Fruit fly (Drosophila melanogaster) whole organism, prepupa: ENCODE data around the gene Targ2.
A peak's percentile ranks its signal among the peaks of the same experiment; 100 is the strongest.

Experiments used
- CG10631 ChIP-seq: fragments of 200-800 bp; sonication (Bioruptor generic); optimal IDR thresholded peaks from 2 replicates; lab custom pipeline; 2016; ENCODE audit warnings: missing biosample characterization, missing genetic modification characterization
- CG10669 ChIP-seq: fragments of 200-800 bp; sonication (Bioruptor generic); optimal IDR thresholded peaks from 3 replicates; lab custom pipeline; 2018; ENCODE audit warnings: missing biosample characterization, mild to moderate bottlenecking, missing genetic modification characterization, moderate library complexity
- CG11294 ChIP-seq: fragments of 200-800 bp; sonication (Bioruptor generic); IDR thresholded peaks from 2 replicates; pipeline ENCODE4 v1.3.6; 2022; ENCODE audit warnings: missing biosample characterization, missing genetic modification characterization
- CG11762 ChIP-seq: fragments of 200-800 bp; sonication (Bioruptor generic); optimal IDR thresholded peaks from 3 replicates; lab custom pipeline; 2016; ENCODE audit warnings: missing biosample characterization, missing genetic modification characterization; ENCODE audit not compliant: insufficient read depth
- CG15336 ChIP-seq: fragments of 200-800 bp; sonication (Bioruptor generic); IDR thresholded peaks from 2 replicates; pipeline ENCODE4 v1.3.6; 2022; ENCODE audit warnings: missing biosample characterization, missing genetic modification characterization
- CG1621 ChIP-seq: fragments of 200-800 bp; sonication (Bioruptor generic); optimal IDR thresholded peaks from 3 replicates; lab custom pipeline; 2018; ENCODE audit warnings: missing biosample characterization, mild to moderate bottlenecking, missing genetic modification characterization
- CG3032 ChIP-seq: fragments of 200-800 bp; optimal IDR thresholded peaks from 2 replicates; lab custom pipeline; 2019; ENCODE audit warnings: missing biosample characterization, mild to moderate bottlenecking, missing genetic modification characterization, moderate library complexity
- CG31627 ChIP-seq: fragments of 200-800 bp; sonication (Bioruptor generic); optimal IDR thresholded peaks from 3 replicates; lab custom pipeline; 2016; ENCODE audit warnings: missing biosample characterization, missing genetic modification characterization
- CG32006 ChIP-seq: fragments of 200-800 bp; sonication (Bioruptor generic); optimal IDR thresholded peaks from 3 replicates; lab custom pipeline; 2017; ENCODE audit warnings: missing biosample characterization, mild to moderate bottlenecking, missing genetic modification characterization
- CG3919 ChIP-seq: fragments of 200-800 bp; sonication (Bioruptor generic); optimal IDR thresholded peaks from 3 replicates; lab custom pipeline; 2016; ENCODE audit warnings: missing biosample characterization, missing genetic modification characterization
- CG6163 ChIP-seq: fragments of 200-800 bp; sonication (Bioruptor generic); IDR thresholded peaks from 3 replicates; pipeline ENCODE4 v1.3.6; 2022; ENCODE audit warnings: missing biosample characterization, missing genetic modification characterization
- CG6276 ChIP-seq: fragments of 200-800 bp; sonication (Bioruptor generic); optimal IDR thresholded peaks from 2 replicates; lab custom pipeline; 2017; ENCODE audit warnings: missing biosample characterization, mild to moderate bottlenecking, missing genetic modification characterization
- CG6792 ChIP-seq: fragments of 200-800 bp; sonication (Bioruptor generic); optimal IDR thresholded peaks from 3 replicates; lab custom pipeline; 2016; ENCODE audit warnings: missing biosample characterization, missing genetic modification characterization
- CG6808 ChIP-seq: fragments of 200-800 bp; sonication (Bioruptor generic); optimal IDR thresholded peaks from 3 replicates; lab custom pipeline; 2017; ENCODE audit warnings: missing biosample characterization, missing genetic modification characterization, mild to moderate bottlenecking, moderate library complexity, missing genetic modification reagents
- CG7368 ChIP-seq: fragments of 200-800 bp; sonication (Bioruptor generic); optimal IDR thresholded peaks from 3 replicates; lab custom pipeline; 2016; ENCODE audit warnings: missing biosample characterization, missing genetic modification characterization
- CG8119 ChIP-seq: fragments of 200-800 bp; sonication (Bioruptor generic); IDR thresholded peaks from 3 replicates; pipeline ENCODE4 v1.3.6; 2022; ENCODE audit warnings: missing biosample characterization, missing genetic modification characterization
- CG8632 ChIP-seq: fragments of 200-800 bp; sonication (Bioruptor generic); optimal IDR thresholded peaks from 3 replicates; lab custom pipeline; 2016; ENCODE audit warnings: missing biosample characterization, missing genetic modification characterization
- Eip75B ChIP-seq: fragments of 200-800 bp; sonication (Bioruptor generic); optimal IDR thresholded peaks from 3 replicates; lab custom pipeline; 2016; ENCODE audit warnings: missing biosample characterization, missing genetic modification characterization
- Eip78C ChIP-seq: fragments of 200-800 bp; sonication (Bioruptor generic); peaks from one replicate; lab custom pipeline; 2016; ENCODE audit warnings: missing biosample characterization, missing genetic modification characterization
- Eip93F ChIP-seq: fragments of 200-800 bp; sonication (Bioruptor generic); optimal IDR thresholded peaks from 2 replicates; lab custom pipeline; 2016; ENCODE audit warnings: missing biosample characterization, mild to moderate bottlenecking, missing genetic modification characterization
- Ets96B ChIP-seq: fragments of 200-800 bp; optimal IDR thresholded peaks from 2 replicates; lab custom pipeline; 2019; ENCODE audit warnings: missing biosample characterization, mild to moderate bottlenecking, missing genetic modification characterization, moderate library complexity
- Gug ChIP-seq: fragments of 200-800 bp; sonication (Bioruptor generic); IDR thresholded peaks from 2 replicates; pipeline ENCODE4 v1.3.6; 2022; ENCODE audit warnings: missing biosample characterization, missing genetic modification characterization
- Hr38 ChIP-seq: sonication (Bioruptor generic); optimal IDR thresholded peaks from 2 replicates; lab custom pipeline; 2016; ENCODE audit warnings: missing biosample characterization, missing genetic modification characterization
- Hr39 ChIP-seq: fragments of 200-800 bp; sonication (Bioruptor generic); optimal IDR thresholded peaks from 2 replicates; lab custom pipeline; 2016; ENCODE audit warnings: missing biosample characterization, missing genetic modification characterization
- Hr4 ChIP-seq: fragments of 200-800 bp; sonication (Bioruptor generic); optimal IDR thresholded peaks from 3 replicates; lab custom pipeline; 2016; ENCODE audit warnings: missing biosample characterization, missing genetic modification characterization
- Lpt ChIP-seq: fragments of 200-800 bp; sonication (Bioruptor generic); optimal IDR thresholded peaks from 3 replicates; lab custom pipeline; 2016; ENCODE audit warnings: missing biosample characterization, missing genetic modification characterization
- Met ChIP-seq: fragments of 200-800 bp; sonication (Bioruptor generic); optimal IDR thresholded peaks from 3 replicates; lab custom pipeline; 2016; ENCODE audit warnings: missing biosample characterization, missing genetic modification characterization
- OdsH ChIP-seq: fragments of 200-800 bp; sonication (Bioruptor generic); optimal IDR thresholded peaks from 3 replicates; lab custom pipeline; 2016; ENCODE audit warnings: missing biosample characterization, missing genetic modification characterization
- Sox102F ChIP-seq: fragments of 200-800 bp; sonication (Bioruptor generic); optimal IDR thresholded peaks from 2 replicates; lab custom pipeline; 2016; ENCODE audit warnings: missing biosample characterization, mild to moderate bottlenecking, missing genetic modification characterization
- Sox14 ChIP-seq: fragments of 200-800 bp; sonication (Bioruptor generic); optimal IDR thresholded peaks from 3 replicates; lab custom pipeline; 2016; ENCODE audit warnings: missing biosample characterization, missing genetic modification characterization
- Sox15 ChIP-seq: fragments of 200-800 bp; sonication (Bioruptor generic); optimal IDR thresholded peaks from 3 replicates; lab custom pipeline; 2016; ENCODE audit warnings: missing biosample characterization, missing genetic modification characterization
- achi ChIP-seq: fragments of 200-800 bp; sonication (Bioruptor generic); optimal IDR thresholded peaks from 3 replicates; lab custom pipeline; 2016; ENCODE audit warnings: missing biosample characterization, missing genetic modification characterization
- acj6 ChIP-seq: fragments of 200-800 bp; sonication (Bioruptor generic); optimal IDR thresholded peaks from 3 replicates; lab custom pipeline; 2016; ENCODE audit warnings: missing biosample characterization, missing genetic modification characterization
- cyc ChIP-seq: fragments of 200-800 bp; sonication (Bioruptor generic); optimal IDR thresholded peaks from 3 replicates; lab custom pipeline; 2016; ENCODE audit warnings: missing biosample characterization, missing genetic modification characterization
- dac ChIP-seq: fragments of 200-800 bp; sonication (Bioruptor generic); optimal IDR thresholded peaks from 2 replicates; lab custom pipeline; 2017; ENCODE audit warnings: missing biosample characterization, mild to moderate bottlenecking, missing genetic modification characterization
- dsx ChIP-seq: fragments of 200-800 bp; optimal IDR thresholded peaks from 3 replicates; lab custom pipeline; 2019; ENCODE audit warnings: missing biosample characterization, mild to moderate bottlenecking, missing genetic modification characterization, moderate library complexity; ENCODE audit not compliant: poor library complexity, severe bottlenecking
- eg ChIP-seq: fragments of 200-800 bp; sonication (Bioruptor generic); IDR thresholded peaks from 3 replicates; pipeline ENCODE4 v1.3.6; 2022; ENCODE audit warnings: missing biosample characterization, missing genetic modification characterization
- esn ChIP-seq: fragments of 200-800 bp; sonication (Bioruptor generic); optimal IDR thresholded peaks from 2 replicates; lab custom pipeline; 2016; ENCODE audit warnings: missing biosample characterization, mild to moderate bottlenecking, missing genetic modification characterization, moderate library complexity
- fd59A ChIP-seq: fragments of 200-800 bp; sonication (Bioruptor generic); optimal IDR thresholded peaks from 2 replicates; lab custom pipeline; 2017; ENCODE audit warnings: missing biosample characterization, mild to moderate bottlenecking, missing genetic modification characterization, missing genetic modification reagents
- fd85E ChIP-seq: fragments of 200-800 bp; sonication (Bioruptor generic); optimal IDR thresholded peaks from 3 replicates; lab custom pipeline; 2016; ENCODE audit warnings: missing biosample characterization, missing genetic modification characterization
- fkh ChIP-seq: fragments of 200-800 bp; sonication (Bioruptor generic); optimal IDR thresholded peaks from 3 replicates; lab custom pipeline; 2017; ENCODE audit warnings: missing biosample characterization, mild to moderate bottlenecking, missing genetic modification characterization, moderate library complexity
- lz ChIP-seq: fragments of 200-800 bp; sonication (Bioruptor generic); optimal IDR thresholded peaks from 3 replicates; lab custom pipeline; 2016; ENCODE audit warnings: missing biosample characterization, missing genetic modification characterization
- pdm3 ChIP-seq: fragments of 200-800 bp; sonication (Bioruptor generic); optimal IDR thresholded peaks from 3 replicates; lab custom pipeline; 2016; ENCODE audit warnings: missing biosample characterization, missing genetic modification characterization
- salr ChIP-seq, 2 experiments: fragments of 200-800 bp; sonication (Bioruptor generic); optimal IDR thresholded peaks; 3 replicates each; lab custom pipeline; 2016 to 2018; ENCODE audit warnings: missing biosample characterization in 2 of 2, missing genetic modification characterization in 2 of 2, mild to moderate bottlenecking in 1 of 2
- ss ChIP-seq, 2 experiments: fragments of 200-800 bp; sonication (Bioruptor generic); optimal IDR thresholded peaks; 2 replicates in 1 of 2; 3 replicates in 1 of 2; lab custom pipeline; 2017 to 2018; ENCODE audit warnings: mild to moderate bottlenecking in 2 of 2, missing biosample characterization in 2 of 2, missing genetic modification characterization in 2 of 2, moderate library complexity in 1 of 2
- svp ChIP-seq: fragments of 200-800 bp; sonication (Bioruptor generic); peaks from one replicate; lab custom pipeline; 2016; ENCODE audit warnings: missing biosample characterization, missing genetic modification characterization
- topi ChIP-seq: fragments of 200-800 bp; sonication (Bioruptor generic); optimal IDR thresholded peaks from 3 replicates; lab custom pipeline; 2016; ENCODE audit warnings: missing biosample characterization, missing genetic modification characterization
- vri ChIP-seq: fragments of 200-800 bp; sonication (Bioruptor generic); optimal IDR thresholded peaks from 3 replicates; lab custom pipeline; 2016; ENCODE audit warnings: missing biosample characterization, mild to moderate bottlenecking, missing genetic modification characterization

Targ2 gene

dm6 chr3L:21224274-21224673 is 21.2 kb upstream of the Targ2 start (continued):
- TF ChIP-seq eg (GFP tag; lab: Robert Waterston, UW): peak; percentile 47; the same call in 2 of the 3 replicates
- TF ChIP-seq CG8632 (GFP tag; lab: Kevin White, UChicago): no peak
- TF ChIP-seq CG6163 (GFP tag; lab: Robert Waterston, UW): no peak
- TF ChIP-seq ss (GFP tag; optimal IDR thresholded peaks at IDR 0.05; lab: Kevin White, UChicago): no peak
- TF ChIP-seq fd59A (GFP tag; lab: Kevin White, UChicago): no peak
- TF ChIP-seq CG11762: peak; percentile 18
- peak; percentile 88 for TF ChIP-seq CG6276 (GFP tag; lab: Kevin White, UChicago)
- TF ChIP-seq lz (GFP tag; lab: Kevin White, UChicago): no peak
- TF ChIP-seq cyc (GFP tag; lab: Kevin White, UChicago): no peak
- no peak for TF ChIP-seq esn (GFP tag; lab: Kevin White, UChicago)
- TF ChIP-seq Eip75B (GFP tag; lab: Kevin White, UChicago): no peak
- no peak for TF ChIP-seq Sox102F (GFP tag; lab: Kevin White, UChicago)
- TF ChIP-seq fkh (GFP tag; lab: Kevin White, UChicago): no peak
- TF ChIP-seq Sox15 (GFP tag; lab: Kevin White, UChicago): no peak
- TF ChIP-seq CG10669 (GFP tag; lab: Kevin White, UChicago): no peak

- TF ChIP-seq salr (GFP tag; optimal IDR thresholded peaks at IDR 0.05; lab: Kevin White, UChicago): peak in 1 of 2 experiments; percentile 38
- TF ChIP-seq CG6163 (GFP tag; lab: Robert Waterston, UW): no peak
- no peak for TF ChIP-seq CG31627 (GFP tag; lab: Kevin White, UChicago)
- peak; percentile 34 for TF ChIP-seq OdsH (GFP tag; lab: Kevin White, UChicago)
- TF ChIP-seq CG3032 (tag; lab: Kevin White, UChicago): no peak
- TF ChIP-seq CG11762: peak; percentile 8
- TF ChIP-seq fkh (GFP tag; lab: Kevin White, UChicago): no peak
- no peak for TF ChIP-seq Hr39 (GFP tag; lab: Kevin White, UChicago)
- peak; percentile 30 for TF ChIP-seq svp (GFP tag; lab: Kevin White, UChicago)
- no peak for TF ChIP-seq dsx (GFP tag; lab: Kevin White, UChicago)
- TF ChIP-seq Gug: peak; percentile 31; the same call in 1 of the 2 replicates
- TF ChIP-seq ss (GFP tag; optimal IDR thresholded peaks at IDR 0.05; lab: Kevin White, UChicago): no peak
- no peak for TF ChIP-seq lz (GFP tag; lab: Kevin White, UChicago)
- peak; percentile 86 for TF ChIP-seq Eip78C (GFP tag; lab: Kevin White, UChicago)
- TF ChIP-seq CG3919 (GFP tag; lab: Kevin White, UChicago): peak; percentile 39
- TF ChIP-seq CG6792: no peak
- TF ChIP-seq Hr4 (GFP tag; lab: Kevin White, UChicago): peak; percentile 60
- no peak for TF ChIP-seq CG6808 (GFP tag; lab: Kevin White, UChicago)
- no peak for TF ChIP-seq CG1621 (tag; lab: Kevin White, UChicago)
- TF ChIP-seq achi (GFP tag; lab: Kevin White, UChicago): peak; percentile 38
- TF ChIP-seq fd85E (GFP tag; lab: Kevin White, UChicago): no peak
- no peak for TF ChIP-seq dac (GFP tag; lab: Kevin White, UChicago)
- no peak for TF ChIP-seq Eip75B (GFP tag; lab: Kevin White, UChicago)
- no peak for TF ChIP-seq Hr38 (GFP tag; lab: Kevin White, UChicago)
- TF ChIP-seq acj6 (GFP tag; lab: Kevin White, UChicago): peak; percentile 33
- no peak for TF ChIP-seq CG11294 (GFP tag; lab: Robert Waterston, UW)
- peak; percentile 3 for TF ChIP-seq Ets96B (tag; lab: Kevin White, UChicago)
- TF ChIP-seq Sox14 (GFP tag; lab: Kevin White, UChicago): peak; percentile 9
- no peak for TF ChIP-seq Sox102F (GFP tag; lab: Kevin White, UChicago)
- TF ChIP-seq CG6276 (GFP tag; lab: Kevin White, UChicago): peak; percentile 61
- no peak for TF ChIP-seq vri (GFP tag; lab: Kevin White, UChicago)
- no peak for TF ChIP-seq CG10631 (GFP tag; lab: Kevin White, UChicago)
- no peak for TF ChIP-seq CG8632 (GFP tag; lab: Kevin White, UChicago)
- TF ChIP-seq cyc (GFP tag; lab: Kevin White, UChicago): no peak
- TF ChIP-seq eg (GFP tag; lab: Robert Waterston, UW): peak; percentile 59; the same call in 2 of the 3 replicates
- TF ChIP-seq Eip93F (GFP tag; lab: Kevin White, UChicago): no peak
- TF ChIP-seq pdm3 (GFP tag; lab: Kevin White, UChicago): peak; percentile 47
- peak; percentile 26 for TF ChIP-seq Lpt (GFP tag; lab: Kevin White, UChicago)
- no peak for TF ChIP-seq CG7368 (GFP tag; lab: Kevin White, UChicago)
- no peak for TF ChIP-seq topi
- TF ChIP-seq fd59A (GFP tag; lab: Kevin White, UChicago): no peak
- TF ChIP-seq Met (GFP tag; lab: Kevin White, UChicago): no peak
- TF ChIP-seq CG15336 (GFP tag; lab: Robert Waterston, UW): peak; percentile 78
- peak; percentile 30; the same call in 1 of the 3 replicates for TF ChIP-seq CG8119 (GFP tag; lab: Robert Waterston, UW)
- TF ChIP-seq CG32006 (GFP tag; lab: Kevin White, UChicago): peak; percentile 57
These were observed 20.2 kb upstream of the Targ2 start for dm6 chr3L:21223268-21223667.
